Worm (Caenorhabditis elegans) whole organism, L4 larva: ENCODE measurements around the gene T13F2.4.
"Not testable (repeated sequence)": the region's sequence is repeated elsewhere in the genome, so short reads cannot be mapped to it uniquely, and the experiment has no call there.

Source experiments
- F10B5.3 ChIP-seq: sonication (generic microtip); optimal IDR thresholded peaks from 2 replicates; lab custom pipeline; 2016; ENCODE audit warnings: mild to moderate bottlenecking, missing genetic modification characterization, missing compliant biosample characterization
- T26A8.4 ChIP-seq: fragments of 200-800 bp; sonication (Bioruptor generic); IDR thresholded peaks from 2 replicates; pipeline ENCODE4 v1.3.6; 2022; ENCODE audit warnings: missing genetic modification characterization, missing compliant biosample characterization
- Y105C5A.15 ChIP-seq: fragments of 200-800 bp; sonication (Bioruptor generic); IDR thresholded peaks from 2 replicates; pipeline ENCODE4 v1.3.6; 2022; ENCODE audit warnings: missing genetic modification characterization, missing compliant biosample characterization
- Y48G9A.11 ChIP-seq: fragments of 200-800 bp; sonication (Bioruptor generic); IDR thresholded peaks from 2 replicates; pipeline ENCODE4 v1.3.6; 2022; ENCODE audit warnings: missing genetic modification reagents, missing genetic modification characterization, missing compliant biosample characterization
- ZK337.2 ChIP-seq: fragments of 200-800 bp; sonication (Bioruptor generic); IDR thresholded peaks from 2 replicates; pipeline ENCODE4 v1.3.6; 2022; ENCODE audit warnings: missing genetic modification reagents, missing genetic modification characterization, missing compliant biosample characterization
- ZK546.5 ChIP-seq, 2 experiments: sonication (generic microtip); optimal IDR thresholded peaks; 2 replicates each; lab custom pipeline; 2017; ENCODE audit warnings: missing biosample characterization in 2 of 2, missing genetic modification characterization in 2 of 2
- aly-2 ChIP-seq: sonication (generic microtip); optimal IDR thresholded peaks from 2 replicates; lab custom pipeline; 2018; ENCODE audit warnings: missing biosample characterization, missing genetic modification characterization
- ama-1 ChIP-seq: fragments of 150-350 bp; optimal IDR thresholded peaks from 2 replicates; lab custom pipeline; 2014; ENCODE audit warnings: inconsistent platforms, mixed read lengths
- attf-4 ChIP-seq: sonication (generic microtip); optimal IDR thresholded peaks from 3 replicates; lab custom pipeline; 2017; ENCODE audit warnings: missing biosample characterization, missing genetic modification characterization
- cey-2 ChIP-seq: sonication (generic microtip); optimal IDR thresholded peaks from 3 replicates; lab custom pipeline; 2017; ENCODE audit warnings: missing genetic modification characterization, mild to moderate bottlenecking, missing compliant biosample characterization, antibody characterized with exemption, borderline replicate concordance; ENCODE audit not compliant: insufficient read depth
- daf-12 ChIP-seq: fragments of 150-350 bp; optimal IDR thresholded peaks from 2 replicates; lab custom pipeline; 2014; ENCODE audit warnings: missing biosample characterization, missing genetic modification reagents, missing genetic modification characterization
- egl-27 ChIP-seq: sonication (generic microtip); optimal IDR thresholded peaks from 3 replicates; lab custom pipeline; 2017; ENCODE audit warnings: missing biosample characterization, missing genetic modification reagents, missing genetic modification characterization
- egl-43 ChIP-seq: fragments of 200-800 bp; sonication (Bioruptor generic); IDR thresholded peaks from 2 replicates; pipeline ENCODE4 v1.3.6; 2022; ENCODE audit warnings: missing genetic modification reagents, missing genetic modification characterization, missing compliant biosample characterization
- hlh-30 ChIP-seq: sonication (generic microtip); optimal IDR thresholded peaks from 2 replicates; lab custom pipeline; 2017; ENCODE audit warnings: antibody characterized with exemption, mild to moderate bottlenecking, missing genetic modification characterization, missing compliant biosample characterization; ENCODE audit not compliant: insufficient read depth
- hmg-1.1 ChIP-seq: fragments of 200-800 bp; sonication (Bioruptor generic); IDR thresholded peaks from 2 replicates; pipeline ENCODE4 v1.3.6; 2022; ENCODE audit warnings: missing genetic modification reagents, missing genetic modification characterization, missing compliant biosample characterization
- jun-1 ChIP-seq: fragments of 150-350 bp; optimal IDR thresholded peaks from 2 replicates; lab custom pipeline; 2014; ENCODE audit warnings: missing biosample characterization, missing genetic modification reagents, missing genetic modification characterization
- lin-15B ChIP-seq: fragments of 150-350 bp; sonication (generic microtip); optimal IDR thresholded peaks from 3 replicates; lab custom pipeline; 2014; ENCODE audit warnings: missing biosample characterization, missing genetic modification characterization
- lin-29 ChIP-seq: fragments of 200-800 bp; sonication (Bioruptor generic); IDR thresholded peaks from 2 replicates; pipeline ENCODE4 v1.3.6; 2022; ENCODE audit warnings: missing genetic modification reagents, missing genetic modification characterization, missing compliant biosample characterization
- madf-9 ChIP-seq: fragments of 200-800 bp; sonication (Bioruptor generic); conservative IDR thresholded peaks from 2 replicates; pipeline ENCODE4 v1.3.6; 2022; ENCODE audit warnings: missing genetic modification reagents, missing genetic modification characterization, missing compliant biosample characterization
- mdl-1 ChIP-seq, 2 experiments: fragments of 150-350 bp in 1 of 2; sonication (generic microtip) in 1 of 2; optimal IDR thresholded peaks; 2 replicates each; lab custom pipeline; 2014 to 2017; ENCODE audit warnings: missing biosample characterization in 2 of 2, missing genetic modification characterization in 2 of 2
- mxl-3 ChIP-seq: fragments of 200-800 bp; sonication (Bioruptor generic); optimal IDR thresholded peaks from 2 replicates; lab custom pipeline; 2018; ENCODE audit warnings: mild to moderate bottlenecking, missing genetic modification characterization, missing compliant biosample characterization
- pha-4 ChIP-seq, 2 experiments: fragments of 150-350 bp in 1 of 2; fragments of 200-800 bp in 1 of 2; sonication (Bioruptor generic) in 1 of 2; IDR thresholded peaks in 1 of 2; optimal IDR thresholded peaks in 1 of 2; 2 replicates each; pipeline versions ENCODE4 v1.3.6 to Lab custom; 2014 to 2022; ENCODE audit warnings: missing genetic modification characterization in 2 of 2, missing genetic modification reagents in 2 of 2, missing biosample characterization in 1 of 2, missing compliant biosample characterization in 1 of 2
- pqm-1 ChIP-seq: sonication (generic microtip); optimal IDR thresholded peaks from 2 replicates; lab custom pipeline; 2017; ENCODE audit warnings: missing biosample characterization, missing genetic modification characterization
- rbr-2 ChIP-seq: sonication (generic microtip); optimal IDR thresholded peaks from 2 replicates; lab custom pipeline; 2016; ENCODE audit warnings: missing genotype, missing genetic modification characterization, missing compliant biosample characterization
- sdz-12 ChIP-seq: fragments of 200-800 bp; sonication (Bioruptor generic); optimal IDR thresholded peaks from 2 replicates; lab custom pipeline; 2018; ENCODE audit warnings: mild to moderate bottlenecking, missing genetic modification characterization, missing compliant biosample characterization
- set-16 ChIP-seq: fragments of 200-800 bp; sonication (Bioruptor generic); IDR thresholded peaks from 2 replicates; pipeline ENCODE4 v1.3.6; 2022; ENCODE audit warnings: missing genetic modification reagents, missing genetic modification characterization, missing compliant biosample characterization
- skn-1 ChIP-seq: fragments of 150-350 bp; optimal IDR thresholded peaks from 2 replicates; lab custom pipeline; 2014; ENCODE audit warnings: missing biosample characterization, missing genetic modification characterization
- snpc-1.2 ChIP-seq: fragments of 200-800 bp; sonication (Bioruptor generic); IDR thresholded peaks from 2 replicates; pipeline ENCODE4 v1.3.6; 2022; ENCODE audit warnings: missing genetic modification reagents, missing genetic modification characterization, missing compliant biosample characterization
- spr-1 ChIP-seq: sonication (generic microtip); optimal IDR thresholded peaks from 2 replicates; lab custom pipeline; 2016; ENCODE audit warnings: mild to moderate bottlenecking, missing genetic modification characterization, missing compliant biosample characterization
- spr-3 ChIP-seq: fragments of 200-800 bp; sonication (Bioruptor generic); optimal IDR thresholded peaks from 2 replicates; lab custom pipeline; 2018; ENCODE audit warnings: mild to moderate bottlenecking, missing genetic modification characterization, missing compliant biosample characterization
- vab-7 ChIP-seq: fragments of 200-800 bp; sonication (Bioruptor generic); IDR thresholded peaks from 2 replicates; pipeline ENCODE4 v1.3.6; 2022; ENCODE audit warnings: missing genetic modification reagents, missing genetic modification characterization, missing compliant biosample characterization
- zip-2 ChIP-seq: fragments of 150-350 bp; optimal IDR thresholded peaks from 2 replicates; lab custom pipeline; 2014; ENCODE audit warnings: missing biosample characterization, missing genetic modification characterization

Gene T13F2.4

ce11 chrIV:9767054-9767453 is 22.5 kb upstream of the T13F2.4 start, which contains the start of gene msp-79:
Gene msp-79 (minus strand): TSS chrIV:9767154.
- TF ChIP-seq T26A8.4 (GFP tag; lab: Robert Waterston, UW); jun-1; Y48G9A.11: not testable (repeated sequence)

ce11 chrIV:9769746-9770145 is 19.9 kb upstream of the T13F2.4 start, which contains the start of gene msp-78:
Gene msp-78 (plus strand): TSS chrIV:9770046.
- TF ChIP-seq aly-2 (tag; lab: Kevin White, UChicago); vab-7 (GFP tag; lab: Robert Waterston, UW); cey-2 (tag; lab: Kevin White, UChicago): not testable (repeated sequence)

ce11 chrIV:9770798-9771197 is 18.8 kb upstream of the T13F2.4 start:
- TF ChIP-seq zip-2 (tag; lab: Kevin White, UChicago) (no peak), spr-3 (GFP tag; lab: Kevin White, UChicago) (no peak), pqm-1 (tag; lab: Kevin White, UChicago) (no peak), ZK337.2 (GFP tag; lab: Robert Waterston, UW) (no peak), cey-2 (tag; lab: Kevin White, UChicago) (no peak), Y105C5A.15 (GFP tag; lab: Robert Waterston, UW) (no peak), egl-43 (no peak), ZK546.5 (tag; optimal IDR thresholded peaks at IDR 0.05; lab: Kevin White, UChicago) (no peak), F10B5.3 (no peak), pha-4 (GFP tag; IDR thresholded peaks at IDR 0.05; lab: Robert Waterston, UW) (no peak), pha-4 (tag; optimal IDR thresholded peaks at IDR 0.05; lab: Kevin White, UChicago) (no peak), lin-15B (tag; lab: Kevin White, UChicago) (no peak), spr-1 (tag; lab: Kevin White, UChicago) (no peak), egl-27 (no peak), skn-1 (no peak)

- TF ChIP-seq lin-29 (GFP tag; lab: Robert Waterston, UW) (no peak), daf-12 (no peak), sdz-12 (GFP tag; lab: Kevin White, UChicago) (no peak), hlh-30 (tag; lab: Kevin White, UChicago) (no peak), cey-2 (tag; lab: Kevin White, UChicago) (no peak), Y48G9A.11 (no peak), mxl-3 (GFP tag; lab: Kevin White, UChicago) (no peak), snpc-1.2 (GFP tag; lab: Robert Waterston, UW) (no peak), vab-7 (GFP tag; lab: Robert Waterston, UW) (no peak), rbr-2 (tag; lab: Kevin White, UChicago) (no peak), ama-1 (lab: Kevin White, UChicago) (no peak), madf-9 (GFP tag; lab: Robert Waterston, UW) (no peak), mdl-1 (tag; optimal IDR thresholded peaks at IDR 0.05; lab: Kevin White, UChicago) (no peak), attf-4 (tag; lab: Kevin White, UChicago) (no peak), set-16 (GFP tag; lab: Robert Waterston, UW) (no peak), spr-1 (tag; lab: Kevin White, UChicago) (no peak)
Measured at ce11 chrIV:9772096-9772720, 17.4 kb upstream of the T13F2.4 start, which contains the start of gene cav-1. Gene cav-1 (plus strand): TSS chrIV:9772510.

ce11 chrIV:9773441-9773840 is 16.2 kb upstream of the T13F2.4 start:
- no peak for TF ChIP-seq hmg-1.1 (GFP tag; lab: Robert Waterston, UW)
